Worm (Caenorhabditis elegans) whole organism, young adult: ENCODE measurements around the gene dpf-2.

Experiments used
- B0019.2 ChIP-seq: fragments of 200-800 bp; sonication (Bioruptor generic); conservative IDR thresholded peaks from 2 replicates; pipeline ENCODE4 v1.3.6; 2022; ENCODE audit warnings: missing genetic modification reagents, missing genetic modification characterization, missing compliant biosample characterization
- B0261.1 ChIP-seq: sonication (generic microtip); optimal IDR thresholded peaks from 2 replicates; lab custom pipeline; 2016; ENCODE audit warnings: mild to moderate bottlenecking, missing genetic modification characterization, moderate library complexity, missing compliant biosample characterization
- C06A6.2 ChIP-seq: fragments of 200-800 bp; sonication (Bioruptor generic); conservative IDR thresholded peaks from 2 replicates; pipeline ENCODE4 v1.3.6; 2022; ENCODE audit warnings: missing genetic modification characterization, missing compliant biosample characterization
- D2030.7 ChIP-seq: fragments of 200-800 bp; sonication (Bioruptor generic); IDR thresholded peaks from 2 replicates; pipeline ENCODE4 v1.3.6; 2022; ENCODE audit warnings: missing genetic modification reagents, missing genetic modification characterization, missing compliant biosample characterization
- F23B12.7 ChIP-seq: sonication (generic microtip); optimal IDR thresholded peaks from 2 replicates; lab custom pipeline; 2017; ENCODE audit warnings: missing genetic modification characterization, mild to moderate bottlenecking, missing compliant biosample characterization, antibody characterized with exemption, moderate library complexity; ENCODE audit not compliant: insufficient read depth
- F37B4.10 ChIP-seq: fragments of 200-800 bp; sonication (Bioruptor generic); IDR thresholded peaks from 2 replicates; pipeline ENCODE4 v1.3.6; 2022; ENCODE audit warnings: missing genetic modification characterization, missing compliant biosample characterization
- F57C9.4 ChIP-seq: sonication (generic microtip); optimal IDR thresholded peaks from 2 replicates; lab custom pipeline; 2017; ENCODE audit warnings: mild to moderate bottlenecking, missing genetic modification characterization, missing compliant biosample characterization
- K11D2.4 ChIP-seq: fragments of 200-800 bp; sonication (Bioruptor generic); IDR thresholded peaks from 2 replicates; pipeline ENCODE4 v1.3.6; 2022; ENCODE audit warnings: missing genetic modification reagents, missing genetic modification characterization, missing compliant biosample characterization
- T26A5.8 ChIP-seq: sonication (generic microtip); optimal IDR thresholded peaks from 2 replicates; lab custom pipeline; 2016; ENCODE audit warnings: missing genetic modification characterization, missing compliant biosample characterization
- Y53F4B.3 ChIP-seq: fragments of 200-800 bp; sonication (Bioruptor generic); IDR thresholded peaks from 2 replicates; pipeline ENCODE4 v1.3.6; 2022; ENCODE audit warnings: missing genetic modification reagents, missing genetic modification characterization, missing compliant biosample characterization
- Y53G8AR.9 ChIP-seq: fragments of 200-800 bp; sonication (Bioruptor generic); conservative IDR thresholded peaks from 2 replicates; pipeline ENCODE4 v1.3.6; 2022; ENCODE audit warnings: missing genetic modification reagents, missing genetic modification characterization, missing compliant biosample characterization
- Y79H2A.3 ChIP-seq: fragments of 200-800 bp; sonication (Bioruptor generic); conservative IDR thresholded peaks from 2 replicates; pipeline ENCODE4 v1.3.6; 2022; ENCODE audit warnings: missing genetic modification reagents, missing genetic modification characterization, missing compliant biosample characterization
- ZK185.1 ChIP-seq: sonication (generic microtip); optimal IDR thresholded peaks from 2 replicates; lab custom pipeline; 2016; ENCODE audit warnings: mild to moderate bottlenecking, missing genetic modification characterization, missing compliant biosample characterization; ENCODE audit not compliant: poor library complexity, severe bottlenecking
- akir-1 ChIP-seq: fragments of 200-800 bp; sonication (Bioruptor generic); optimal IDR thresholded peaks from 2 replicates; lab custom pipeline; 2018; ENCODE audit warnings: mild to moderate bottlenecking, missing genetic modification characterization, moderate library complexity, missing compliant biosample characterization
- ama-1 ChIP-seq, 3 experiments: fragments of 150-350 bp in 1 of 3; sonication (generic microtip) in 2 of 3; optimal IDR thresholded peaks; 2 replicates each; lab custom pipeline; 2014 to 2018; ENCODE audit warnings: missing biosample characterization in 2 of 3, missing genetic modification characterization in 2 of 3, missing genetic modification reagents in 2 of 3
- atf-7 ChIP-seq: sonication (generic microtip); optimal IDR thresholded peaks from 2 replicates; lab custom pipeline; 2017; ENCODE audit warnings: mild to moderate bottlenecking, missing genetic modification characterization, missing compliant biosample characterization
- bed-1 ChIP-seq: fragments of 200-800 bp; sonication (Bioruptor generic); IDR thresholded peaks from 2 replicates; pipeline ENCODE4 v1.3.6; 2022; ENCODE audit warnings: missing genetic modification reagents, missing genetic modification characterization, missing compliant biosample characterization
- cebp-1 ChIP-seq, 2 experiments: fragments of 200-800 bp in 1 of 2; sonication (Bioruptor generic) in 1 of 2; sonication (generic microtip) in 1 of 2; IDR thresholded peaks in 1 of 2; optimal IDR thresholded peaks in 1 of 2; 2 replicates each; pipeline versions ENCODE4 v1.3.6 to Lab custom; 2017 to 2022; ENCODE audit warnings: missing compliant biosample characterization in 2 of 2, missing genetic modification characterization in 2 of 2, mild to moderate bottlenecking in 1 of 2, missing genetic modification reagents in 1 of 2, moderate library complexity in 1 of 2
- ceh-27 ChIP-seq: fragments of 200-800 bp; sonication (Bioruptor generic); optimal IDR thresholded peaks from 2 replicates; lab custom pipeline; 2018; ENCODE audit warnings: mild to moderate bottlenecking, missing genetic modification characterization, moderate library complexity, missing compliant biosample characterization
- ceh-79 ChIP-seq: sonication (generic microtip); optimal IDR thresholded peaks from 2 replicates; lab custom pipeline; 2017; ENCODE audit warnings: mild to moderate bottlenecking, missing genetic modification characterization, missing compliant biosample characterization
- efl-1 ChIP-seq: fragments of 150-350 bp; optimal IDR thresholded peaks from 2 replicates; lab custom pipeline; 2014; ENCODE audit warnings: missing biosample characterization, missing genetic modification reagents, missing genetic modification characterization
- gei-17 ChIP-seq: fragments of 200-800 bp; sonication (Bioruptor generic); optimal IDR thresholded peaks from 2 replicates; lab custom pipeline; 2018; ENCODE audit warnings: mild to moderate bottlenecking, missing genetic modification characterization, missing compliant biosample characterization
- hmg-20 ChIP-seq: fragments of 200-800 bp; sonication (Bioruptor generic); IDR thresholded peaks from 2 replicates; pipeline ENCODE4 v1.3.6; 2022; ENCODE audit warnings: missing genetic modification reagents, missing genetic modification characterization, missing compliant biosample characterization
- hrde-1 ChIP-seq: sonication (generic microtip); optimal IDR thresholded peaks from 2 replicates; lab custom pipeline; 2016; ENCODE audit warnings: missing genetic modification characterization, mild to moderate bottlenecking, missing compliant biosample characterization, moderate library complexity, missing genotype, missing genetic modification reagents, borderline replicate concordance
- let-526 ChIP-seq: fragments of 200-800 bp; sonication (Bioruptor generic); IDR thresholded peaks from 2 replicates; pipeline ENCODE4 v1.3.6; 2022; ENCODE audit warnings: missing genetic modification reagents, missing genetic modification characterization, missing compliant biosample characterization
- lin-26 ChIP-seq: fragments of 200-800 bp; sonication (Bioruptor generic); IDR thresholded peaks from 2 replicates; pipeline ENCODE4 v1.3.6; 2022; ENCODE audit warnings: missing genetic modification reagents, missing genetic modification characterization, missing compliant biosample characterization
- lin-35 ChIP-seq, 3 experiments: fragments of 150-350 bp in 2 of 3; sonication (generic microtip) in 1 of 3; optimal IDR thresholded peaks; 2 replicates each; lab custom pipeline; 2014 to 2018; ENCODE audit warnings: missing biosample characterization in 3 of 3, missing genetic modification characterization in 3 of 3, missing genetic modification reagents in 3 of 3
- lin-40 ChIP-seq: sonication (generic microtip); optimal IDR thresholded peaks from 2 replicates; lab custom pipeline; 2016; ENCODE audit warnings: missing genetic modification characterization, mild to moderate bottlenecking, missing compliant biosample characterization, missing genotype, missing genetic modification reagents
- nfya-1 ChIP-seq: sonication (generic microtip); optimal IDR thresholded peaks from 2 replicates; lab custom pipeline; 2017; ENCODE audit warnings: antibody characterized with exemption, missing compliant biosample characterization, missing genetic modification characterization, borderline replicate concordance; ENCODE audit not compliant: insufficient read depth
- nhr-90 ChIP-seq: sonication (generic microtip); optimal IDR thresholded peaks from 2 replicates; lab custom pipeline; 2016; ENCODE audit warnings: missing genotype, mild to moderate bottlenecking, missing genetic modification characterization, missing compliant biosample characterization
- pbrm-1 ChIP-seq: fragments of 200-800 bp; sonication (Bioruptor generic); IDR thresholded peaks from 2 replicates; pipeline ENCODE4 v1.3.6; 2022; ENCODE audit warnings: missing genetic modification reagents, missing genetic modification characterization, missing compliant biosample characterization
- rcor-1 ChIP-seq: fragments of 200-800 bp; sonication (Bioruptor generic); IDR thresholded peaks from 2 replicates; pipeline ENCODE4 v1.3.6; 2022; ENCODE audit warnings: missing genetic modification reagents, missing genetic modification characterization, missing compliant biosample characterization
- rec-8 ChIP-seq, 2 experiments: sonication (generic microtip); optimal IDR thresholded peaks; 2 replicates each; lab custom pipeline; 2016; ENCODE audit warnings: mild to moderate bottlenecking in 2 of 2, missing genetic modification characterization in 2 of 2, missing genetic modification reagents in 2 of 2, missing genotype in 2 of 2, missing biosample characterization in 1 of 2, missing compliant biosample characterization in 1 of 2, moderate library complexity in 1 of 2
- repo-1 ChIP-seq: sonication (generic microtip); optimal IDR thresholded peaks from 2 replicates; lab custom pipeline; 2017; ENCODE audit warnings: mild to moderate bottlenecking, missing genetic modification characterization, missing compliant biosample characterization
- rpc-1 ChIP-seq, 2 experiments: fragments of 150-350 bp in 1 of 2; sonication (generic microtip) in 1 of 2; optimal IDR thresholded peaks; 2 replicates each; lab custom pipeline; 2014 to 2018; ENCODE audit warnings: missing biosample characterization in 1 of 2, missing genetic modification characterization in 1 of 2, missing genetic modification reagents in 1 of 2, missing genotype in 1 of 2
- sdz-38 ChIP-seq: sonication (generic microtip); optimal IDR thresholded peaks from 2 replicates; lab custom pipeline; 2016; ENCODE audit warnings: missing genotype, missing genetic modification characterization, missing compliant biosample characterization
- sea-2 ChIP-seq: fragments of 200-800 bp; sonication (Bioruptor generic); IDR thresholded peaks from 2 replicates; pipeline ENCODE4 v1.3.6; 2022; ENCODE audit warnings: missing genetic modification characterization, missing compliant biosample characterization
- snpc-1.1 ChIP-seq: sonication (generic microtip); optimal IDR thresholded peaks from 2 replicates; lab custom pipeline; 2017; ENCODE audit warnings: missing genetic modification characterization, mild to moderate bottlenecking, missing compliant biosample characterization, antibody characterized with exemption, moderate library complexity, missing genotype, missing genetic modification reagents; ENCODE audit not compliant: insufficient read depth
- tbp1 ChIP-seq: fragments of 200-800 bp; sonication (Bioruptor generic); optimal IDR thresholded peaks from 2 replicates; lab custom pipeline; 2018; ENCODE audit warnings: mild to moderate bottlenecking, missing genetic modification characterization, missing compliant biosample characterization
- xnd-1 ChIP-seq: sonication (generic microtip); optimal IDR thresholded peaks from 2 replicates; lab custom pipeline; 2016; ENCODE audit warnings: missing genotype, missing genetic modification reagents, missing genetic modification characterization, missing compliant biosample characterization
- zfh-2 ChIP-seq: fragments of 200-800 bp; sonication (Bioruptor generic); conservative IDR thresholded peaks from 2 replicates; pipeline ENCODE4 v1.3.6; 2022; ENCODE audit warnings: missing genetic modification reagents, missing genetic modification characterization, missing compliant biosample characterization
- zim-3 ChIP-seq: sonication (generic microtip); optimal IDR thresholded peaks from 2 replicates; lab custom pipeline; 2017; ENCODE audit warnings: mild to moderate bottlenecking, missing genetic modification characterization, moderate library complexity, missing compliant biosample characterization
- ztf-25 ChIP-seq: fragments of 200-800 bp; sonication (Bioruptor generic); IDR thresholded peaks from 2 replicates; pipeline ENCODE4 v1.3.6; 2022; ENCODE audit warnings: missing genetic modification reagents, missing genetic modification characterization, missing compliant biosample characterization
- ztf-26 ChIP-seq: sonication (generic microtip); optimal IDR thresholded peaks from 2 replicates; lab custom pipeline; 2017; ENCODE audit warnings: missing genetic modification characterization, missing compliant biosample characterization
- ztf-28 ChIP-seq: fragments of 200-800 bp; sonication (Bioruptor generic); IDR thresholded peaks from 2 replicates; pipeline ENCODE4 v1.3.6; 2022; ENCODE audit warnings: missing genetic modification reagents, missing genetic modification characterization, missing compliant biosample characterization
- ztf-6 ChIP-seq: fragments of 200-800 bp; sonication (Bioruptor generic); IDR thresholded peaks from 2 replicates; pipeline ENCODE4 v1.3.6; 2022; ENCODE audit warnings: missing genetic modification reagents, missing genetic modification characterization, missing compliant biosample characterization

Gene dpf-2

ce11 chrX:14824490-14825050 is 7.1 kb upstream of the dpf-2 start, which contains the start of gene mbk-1 (continued):
- TF ChIP-seq snpc-1.1 (tag; lab: Kevin White, UChicago) (no peak), ztf-26 (tag; lab: Kevin White, UChicago) (peak; percentile 6), lin-35 (GFP tag; optimal IDR thresholded peaks at IDR 0.05; lab: Kevin White, UChicago) (no peak), lin-40 (tag; lab: Kevin White, UChicago) (peak; percentile 60), rec-8 (tag; optimal IDR thresholded peaks at IDR 0.05; lab: Kevin White, UChicago) (no peak), ztf-28 (GFP tag; lab: Robert Waterston, UW) (no peak), gei-17 (peak; percentile 16), F37B4.10 (GFP tag; lab: Robert Waterston, UW) (no peak), hrde-1 (tag; lab: Kevin White, UChicago) (no peak), F57C9.4 (tag; lab: Kevin White, UChicago) (no peak), ceh-79 (tag; lab: Kevin White, UChicago) (no peak), Y79H2A.3 (GFP tag; lab: Robert Waterston, UW) (no peak), ztf-25 (GFP tag; lab: Robert Waterston, UW) (no peak), K11D2.4 (GFP tag; lab: Robert Waterston, UW) (0 out of 2 replicates have a peak, but pooled peaks have one; percentile 23), zim-3 (tag; lab: Kevin White, UChicago) (no peak), nhr-90 (tag; lab: Kevin White, UChicago) (no peak), Y53F4B.3 (GFP tag; lab: Robert Waterston, UW) (no peak), ama-1 (optimal IDR thresholded peaks at IDR 0.05; lab: Kevin White, UChicago) (no peak), ama-1 (GFP tag; optimal IDR thresholded peaks at IDR 0.05; lab: Kevin White, UChicago) (no peak), sea-2 (GFP tag; lab: Robert Waterston, UW) (no peak), B0019.2 (GFP tag; lab: Robert Waterston, UW) (no peak), sdz-38 (tag; lab: Kevin White, UChicago) (no peak), atf-7 (tag; lab: Kevin White, UChicago) (no peak), lin-26 (GFP tag; lab: Robert Waterston, UW) (peak; percentile 57; the same call in 1 of the 2 replicates), let-526 (no peak), D2030.7 (GFP tag; lab: Robert Waterston, UW) (no peak), bed-1 (GFP tag; lab: Robert Waterston, UW) (no peak), rcor-1 (GFP tag; lab: Robert Waterston, UW) (no peak), tbp1 (GFP tag; lab: Kevin White, UChicago) (no peak), T26A5.8 (tag; lab: Kevin White, UChicago) (no peak), F23B12.7 (tag; lab: Kevin White, UChicago) (no peak), zfh-2 (no peak), pbrm-1 (GFP tag; lab: Robert Waterston, UW) (no peak), B0261.1 (tag; lab: Kevin White, UChicago) (no peak), Y53G8AR.9 (GFP tag; lab: Robert Waterston, UW) (no peak), nfya-1 (tag; lab: Kevin White, UChicago) (no peak), rpc-1 (optimal IDR thresholded peaks at IDR 0.05; lab: Kevin White, UChicago) (no peak), rpc-1 (tag; optimal IDR thresholded peaks at IDR 0.05; lab: Kevin White, UChicago) (no peak), akir-1 (GFP tag; lab: Kevin White, UChicago) (no peak), cebp-1 (GFP tag; IDR thresholded peaks at IDR 0.05; lab: Robert Waterston, UW) (no peak), cebp-1 (tag; optimal IDR thresholded peaks at IDR 0.05; lab: Kevin White, UChicago) (peak; percentile 73), xnd-1 (tag; lab: Kevin White, UChicago) (no peak), hmg-20 (GFP tag; lab: Robert Waterston, UW) (no peak), ceh-27 (GFP tag; lab: Kevin White, UChicago) (peak; percentile 81), C06A6.2 (GFP tag; lab: Robert Waterston, UW) (no peak), efl-1 (GFP tag; lab: Kevin White, UChicago) (no peak), ZK185.1 (tag; lab: Kevin White, UChicago) (no peak), repo-1 (tag; lab: Kevin White, UChicago) (no peak), ztf-6 (GFP tag; lab: Robert Waterston, UW) (no peak)
